Fruit fly (Drosophila melanogaster) whole organism, embryonic: ENCODE measurements around the gene mil.

Experiments
- ATbp ChIP-seq: fragments of 200-800 bp; sonication (Bioruptor generic); optimal IDR thresholded peaks from 2 replicates; lab custom pipeline; 2017; ENCODE audit warnings: missing biosample characterization, mild to moderate bottlenecking, missing genetic modification characterization, missing genetic modification reagents
- Blimp-1 ChIP-seq: fragments of 200-800 bp; sonication (Bioruptor generic); optimal IDR thresholded peaks from 3 replicates; lab custom pipeline; 2018; ENCODE audit warnings: missing biosample characterization, missing genetic modification characterization, mild to moderate bottlenecking, moderate library complexity, missing genetic modification reagents
- CG10543 ChIP-seq: fragments of 200-800 bp; sonication (Bioruptor generic); optimal IDR thresholded peaks from 3 replicates; lab custom pipeline; 2017; ENCODE audit warnings: missing biosample characterization, mild to moderate bottlenecking, missing genetic modification characterization, moderate library complexity
- CG10565 ChIP-seq: fragments of 200-800 bp; sonication (Bioruptor generic); optimal IDR thresholded peaks from 3 replicates; lab custom pipeline; 2016; ENCODE audit warnings: missing biosample characterization, mild to moderate bottlenecking, missing genetic modification characterization
- CG12219 ChIP-seq: fragments of 200-800 bp; sonication (Bioruptor generic); optimal IDR thresholded peaks from 3 replicates; lab custom pipeline; 2018; ENCODE audit warnings: missing biosample characterization, mild to moderate bottlenecking, missing genetic modification characterization
- CG12391 ChIP-seq: fragments of 200-800 bp; sonication (Bioruptor generic); optimal IDR thresholded peaks from 3 replicates; lab custom pipeline; 2018; ENCODE audit warnings: missing biosample characterization, mild to moderate bottlenecking, missing genetic modification characterization, moderate library complexity
- CG12744 ChIP-seq: fragments of 200-800 bp; sonication (Bioruptor generic); optimal IDR thresholded peaks from 2 replicates; lab custom pipeline; 2016; ENCODE audit warnings: missing biosample characterization, missing genetic modification characterization
- CG15601 ChIP-seq: fragments of 200-800 bp; sonication (Bioruptor generic); optimal IDR thresholded peaks from 3 replicates; lab custom pipeline; 2019; ENCODE audit warnings: missing biosample characterization, mild to moderate bottlenecking, missing genetic modification characterization, moderate library complexity
- CG1603 ChIP-seq: fragments of 200-800 bp; sonication (Bioruptor generic); optimal IDR thresholded peaks from 2 replicates; lab custom pipeline; 2019; ENCODE audit warnings: missing biosample characterization, mild to moderate bottlenecking, missing genetic modification characterization, moderate library complexity
- CG1792 ChIP-seq: fragments of 200-800 bp; sonication (Bioruptor generic); optimal IDR thresholded peaks from 2 replicates; lab custom pipeline; 2016; ENCODE audit warnings: missing biosample characterization, missing genetic modification characterization
- CG30431 ChIP-seq: fragments of 200-800 bp; sonication (Bioruptor generic); optimal IDR thresholded peaks from 2 replicates; lab custom pipeline; 2017; ENCODE audit warnings: missing biosample characterization, missing genetic modification characterization
- CG31388 ChIP-seq: fragments of 200-800 bp; sonication (Bioruptor generic); optimal IDR thresholded peaks from 2 replicates; lab custom pipeline; 2016; ENCODE audit warnings: missing biosample characterization, missing genetic modification characterization
- CG31441 ChIP-seq: fragments of 200-800 bp; sonication (Bioruptor generic); IDR thresholded peaks from 2 replicates; pipeline ENCODE4 v1.3.6; 2022; ENCODE audit warnings: missing biosample characterization, missing genetic modification characterization
- CG32772 ChIP-seq: fragments of 200-800 bp; sonication (Bioruptor generic); IDR thresholded peaks from 2 replicates; pipeline ENCODE4 v1.3.6; 2022; ENCODE audit warnings: missing biosample characterization, missing genetic modification characterization
- CG3281 ChIP-seq: fragments of 200-800 bp; sonication (Bioruptor generic); optimal IDR thresholded peaks from 3 replicates; lab custom pipeline; 2017; ENCODE audit warnings: missing biosample characterization, mild to moderate bottlenecking, missing genetic modification characterization
- CG33213 ChIP-seq: fragments of 200-800 bp; sonication (Bioruptor generic); optimal IDR thresholded peaks from 3 replicates; lab custom pipeline; 2016; ENCODE audit warnings: missing biosample characterization, missing genetic modification characterization
- CG4730 ChIP-seq: fragments of 200-800 bp; sonication (Bioruptor generic); IDR thresholded peaks from 2 replicates; pipeline ENCODE4 v1.3.6; 2022; ENCODE audit warnings: missing biosample characterization, missing genetic modification characterization
- CG6175 ChIP-seq: fragments of 200-800 bp; sonication (Bioruptor generic); IDR thresholded peaks from 3 replicates; pipeline ENCODE4 v1.3.6; 2022; ENCODE audit warnings: missing biosample characterization, missing genetic modification characterization
- CG6854 ChIP-seq: fragments of 200-800 bp; sonication (Bioruptor generic); optimal IDR thresholded peaks from 3 replicates; lab custom pipeline; 2017; ENCODE audit warnings: missing biosample characterization, mild to moderate bottlenecking, missing genetic modification characterization
- CG8388 ChIP-seq: fragments of 200-800 bp; sonication (Bioruptor generic); optimal IDR thresholded peaks from 2 replicates; lab custom pipeline; 2019; ENCODE audit warnings: missing biosample characterization, mild to moderate bottlenecking, missing genetic modification characterization, moderate library complexity
- CG9932 ChIP-seq: fragments of 200-800 bp; sonication (Bioruptor generic); IDR thresholded peaks from 2 replicates; pipeline ENCODE4 v1.3.6; 2022; ENCODE audit warnings: missing biosample characterization, missing genetic modification characterization
- Doc2 ChIP-seq: fragments of 200-800 bp; sonication (Bioruptor generic); IDR thresholded peaks from 2 replicates; pipeline ENCODE4 v1.3.6; 2022; ENCODE audit warnings: missing biosample characterization, missing genetic modification characterization
- Gug ChIP-seq: fragments of 200-800 bp; sonication (Bioruptor generic); IDR thresholded peaks from 4 replicates; pipeline ENCODE4 v1.3.6; 2022; ENCODE audit warnings: missing biosample characterization, missing genetic modification characterization
- HLH3B ChIP-seq: fragments of 200-800 bp; sonication (Bioruptor generic); IDR thresholded peaks from 2 replicates; pipeline ENCODE4 v1.3.6; 2022; ENCODE audit warnings: missing biosample characterization, missing genetic modification characterization
- HmgZ ChIP-seq: fragments of 200-800 bp; sonication (Bioruptor generic); optimal IDR thresholded peaks from 2 replicates; lab custom pipeline; 2018; ENCODE audit warnings: missing biosample characterization, mild to moderate bottlenecking, missing genetic modification characterization
- Hr51 ChIP-seq, 2 experiments: fragments of 200-800 bp; sonication (Bioruptor generic); optimal IDR thresholded peaks; 2 replicates in 1 of 2; 3 replicates in 1 of 2; lab custom pipeline; 2016 to 2018; ENCODE audit warnings: missing biosample characterization in 2 of 2, missing genetic modification characterization in 2 of 2, mild to moderate bottlenecking in 1 of 2, moderate library complexity in 1 of 2
- ap ChIP-seq: fragments of 200-800 bp; sonication (Bioruptor generic); IDR thresholded peaks from 2 replicates; pipeline ENCODE4 v1.3.6; 2022; ENCODE audit warnings: missing biosample characterization, missing genetic modification characterization
- ato ChIP-seq: fragments of 200-800 bp; sonication (Bioruptor generic); IDR thresholded peaks from 2 replicates; pipeline ENCODE4 v1.3.6; 2022; ENCODE audit warnings: missing biosample characterization, missing genetic modification characterization; ENCODE audit not compliant: partially characterized antibody
- bcd ChIP-seq: fragments of 200-800 bp; sonication (Bioruptor generic); optimal IDR thresholded peaks from 2 replicates; lab custom pipeline; 2017; ENCODE audit warnings: missing biosample characterization, mild to moderate bottlenecking, missing genetic modification characterization
- br ChIP-seq: fragments of >200 bp; optimal IDR thresholded peaks from 2 replicates; lab custom pipeline; 2017
- crol ChIP-seq: fragments of 200-800 bp; sonication (Bioruptor generic); IDR thresholded peaks from 2 replicates; pipeline ENCODE4 v1.3.6; 2022; ENCODE audit warnings: missing biosample characterization, missing genetic modification characterization
- en ChIP-seq: fragments of 200-800 bp; sonication (Bioruptor generic); optimal IDR thresholded peaks from 2 replicates; lab custom pipeline; 2016; ENCODE audit warnings: missing biosample characterization, missing genetic modification characterization
- esg ChIP-seq: fragments of 200-800 bp; sonication (Bioruptor generic); conservative IDR thresholded peaks from 2 replicates; pipeline ENCODE4 v1.3.6; 2022; ENCODE audit warnings: missing biosample characterization, missing genetic modification characterization
- gem ChIP-seq: fragments of 200-800 bp; sonication (Bioruptor generic); optimal IDR thresholded peaks from 2 replicates; lab custom pipeline; 2019; ENCODE audit warnings: missing biosample characterization, mild to moderate bottlenecking, missing genetic modification characterization, moderate library complexity
- gfzf ChIP-seq: fragments of 200-800 bp; sonication (Bioruptor generic); optimal IDR thresholded peaks from 2 replicates; lab custom pipeline; 2016; ENCODE audit warnings: missing biosample characterization, mild to moderate bottlenecking, missing genetic modification characterization, moderate library complexity
- grau ChIP-seq: fragments of 200-800 bp; optimal IDR thresholded peaks from 3 replicates; lab custom pipeline; 2019; ENCODE audit warnings: missing biosample characterization, mild to moderate bottlenecking, missing genetic modification characterization, moderate library complexity
- grn ChIP-seq: fragments of 200-800 bp; sonication (Bioruptor generic); optimal IDR thresholded peaks from 3 replicates; lab custom pipeline; 2017; ENCODE audit warnings: missing biosample characterization, missing genetic modification characterization
- gsb ChIP-seq: fragments of 200-800 bp; sonication (Bioruptor generic); IDR thresholded peaks from 2 replicates; pipeline ENCODE4 v1.3.6; 2022; ENCODE audit warnings: missing biosample characterization, missing genetic modification characterization
- hbn ChIP-seq: fragments of 200-800 bp; sonication (Bioruptor generic); IDR thresholded peaks from 2 replicates; pipeline ENCODE4 v1.3.6; 2022; ENCODE audit warnings: missing biosample characterization, missing genetic modification characterization; ENCODE audit not compliant: partially characterized antibody
- insv ChIP-seq, 2 experiments: fragments of 200-800 bp; sonication (Bioruptor generic); optimal IDR thresholded peaks; 3 replicates each; lab custom pipeline; 2016 to 2018; ENCODE audit warnings: missing biosample characterization in 2 of 2, missing genetic modification characterization in 2 of 2
- nom ChIP-seq: fragments of 200-800 bp; sonication (Bioruptor generic); optimal IDR thresholded peaks from 2 replicates; lab custom pipeline; 2017; ENCODE audit warnings: missing biosample characterization, missing genetic modification characterization, mild to moderate bottlenecking, moderate library complexity, missing genetic modification reagents
- oc ChIP-seq: fragments of 200-800 bp; sonication (Bioruptor generic); optimal IDR thresholded peaks from 2 replicates; lab custom pipeline; 2018; ENCODE audit warnings: missing biosample characterization, mild to moderate bottlenecking, missing genetic modification characterization, moderate library complexity
- pros ChIP-seq: fragments of 200-800 bp; sonication (Bioruptor generic); optimal IDR thresholded peaks from 3 replicates; lab custom pipeline; 2019; ENCODE audit warnings: missing biosample characterization, mild to moderate bottlenecking, missing genetic modification characterization, moderate library complexity
- ro ChIP-seq: fragments of 200-800 bp; sonication (Bioruptor generic); IDR thresholded peaks from 2 replicates; pipeline ENCODE4 v1.3.6; 2022; ENCODE audit warnings: missing biosample characterization, missing genetic modification characterization
- schlank ChIP-seq: fragments of 200-800 bp; sonication (Bioruptor generic); optimal IDR thresholded peaks from 2 replicates; lab custom pipeline; 2018; ENCODE audit warnings: missing biosample characterization, mild to moderate bottlenecking, missing genetic modification characterization
- sim ChIP-seq: fragments of 200-800 bp; sonication (Bioruptor generic); IDR thresholded peaks from 2 replicates; pipeline ENCODE4 v1.3.6; 2022; ENCODE audit warnings: missing biosample characterization, missing genetic modification characterization
- sob ChIP-seq: fragments of 200-800 bp; sonication (Bioruptor generic); IDR thresholded peaks from 2 replicates; pipeline ENCODE4 v1.3.6; 2022; ENCODE audit warnings: missing biosample characterization, missing genetic modification characterization
- stwl ChIP-seq: fragments of 200-800 bp; sonication (Bioruptor generic); optimal IDR thresholded peaks from 3 replicates; lab custom pipeline; 2018; ENCODE audit warnings: missing biosample characterization, mild to moderate bottlenecking, missing genetic modification characterization, moderate library complexity
- sug ChIP-seq: fragments of 200-800 bp; optimal IDR thresholded peaks from 2 replicates; lab custom pipeline; 2019; ENCODE audit warnings: missing biosample characterization, mild to moderate bottlenecking, missing genetic modification characterization, moderate library complexity
- unpg ChIP-seq: fragments of 200-800 bp; sonication (Bioruptor generic); optimal IDR thresholded peaks from 3 replicates; lab custom pipeline; 2018; ENCODE audit warnings: missing biosample characterization, mild to moderate bottlenecking, missing genetic modification characterization, moderate library complexity

Gene mil

DNA sequence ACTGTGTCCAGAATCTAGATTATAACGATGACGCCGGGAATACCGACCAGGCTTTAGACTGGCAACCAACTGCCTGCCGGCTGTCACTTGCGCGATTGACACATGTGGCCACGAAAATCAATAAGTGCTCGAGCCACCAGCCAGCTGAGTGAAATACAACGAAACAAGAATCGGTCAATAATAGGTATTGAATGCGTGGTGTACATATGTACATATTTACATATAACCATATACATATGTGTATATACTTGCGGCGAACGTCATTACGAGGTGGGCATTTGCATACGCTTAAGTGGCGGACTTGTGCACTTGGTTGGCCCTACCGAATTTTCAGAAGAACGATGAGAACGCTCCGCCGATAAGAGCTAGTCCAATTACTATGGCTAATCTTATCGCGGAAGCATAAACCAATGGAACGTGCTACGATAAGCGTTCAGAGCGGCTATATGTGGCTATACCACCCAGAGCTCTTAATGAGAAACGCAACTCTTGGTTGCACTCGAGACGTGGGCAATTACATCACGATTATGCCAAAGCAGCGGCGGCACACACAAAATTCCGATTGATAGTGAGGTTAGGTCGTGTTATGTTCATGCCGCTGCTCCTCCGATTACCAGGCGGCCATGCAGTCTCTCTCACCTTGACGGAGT is 34.4 kb downstream of the mil start (continued):
- TF ChIP-seq CG12391 (tag; lab: Kevin White, UChicago) = no peak
- TF ChIP-seq CG1603 (tag; lab: Kevin White, UChicago) = no peak
- TF ChIP-seq sob (GFP tag; lab: Robert Waterston, UW) = no peak
- TF ChIP-seq ATbp (GFP tag; lab: Kevin White, UChicago) = peak; percentile 71
- no peak for TF ChIP-seq Gug (GFP tag; lab: Robert Waterston, UW)
- no peak for TF ChIP-seq gsb (GFP tag; lab: Robert Waterston, UW)
- no peak for TF ChIP-seq esg (GFP tag; lab: Robert Waterston, UW)
- TF ChIP-seq HmgZ = no peak
- TF ChIP-seq CG31388 (GFP tag; lab: Kevin White, UChicago) = no peak
- no peak for TF ChIP-seq CG9932 (GFP tag; lab: Robert Waterston, UW)
- TF ChIP-seq CG3281 (GFP tag; lab: Kevin White, UChicago) = no peak
- TF ChIP-seq grn (GFP tag; lab: Kevin White, UChicago) = no peak
- TF ChIP-seq stwl (tag; lab: Kevin White, UChicago) = no peak
- TF ChIP-seq CG15601 = peak; percentile 77
- no peak for TF ChIP-seq hbn (GFP tag; lab: Robert Waterston, UW)
- TF ChIP-seq ro (GFP tag; lab: Robert Waterston, UW) = no peak
- peak; percentile 13 for TF ChIP-seq pros
- no peak for TF ChIP-seq Hr51 (GFP tag; optimal IDR thresholded peaks at IDR 0.05; lab: Kevin White, UChicago)
- no peak for TF ChIP-seq ap (GFP tag; lab: Robert Waterston, UW)
- TF ChIP-seq CG12744 (GFP tag; lab: Kevin White, UChicago) = no peak
- TF ChIP-seq gfzf (GFP tag; lab: Kevin White, UChicago) = no peak
- TF ChIP-seq CG31441 (GFP tag; lab: Robert Waterston, UW) = 0 out of 2 replicates have a peak, but pooled peaks have one; percentile 12
- TF ChIP-seq CG10543 (GFP tag; lab: Kevin White, UChicago) = peak; percentile 51
- no peak for TF ChIP-seq schlank (tag; lab: Kevin White, UChicago)
- no peak for TF ChIP-seq oc (tag; lab: Kevin White, UChicago)
- TF ChIP-seq Blimp-1 (GFP tag; lab: Kevin White, UChicago) = no peak
- TF ChIP-seq gem (tag; lab: Kevin White, UChicago) = peak; percentile 16
- no peak for TF ChIP-seq CG32772
- TF ChIP-seq CG33213 = no peak
- TF ChIP-seq crol (GFP tag; lab: Robert Waterston, UW) = no peak
- TF ChIP-seq grau = no peak
- TF ChIP-seq CG4730 (GFP tag; lab: Robert Waterston, UW) = no peak
- TF ChIP-seq br (lab: Kevin White, UChicago) = no peak
- no peak for TF ChIP-seq CG8388 (GFP tag; lab: Kevin White, UChicago)
- peak; percentile 91 for TF ChIP-seq sug (tag; lab: Kevin White, UChicago)
- TF ChIP-seq CG30431 (GFP tag; lab: Kevin White, UChicago) = no peak
- no peak for TF ChIP-seq ato
- no peak for TF ChIP-seq CG6854 (GFP tag; lab: Kevin White, UChicago)
- TF ChIP-seq CG12219 (GFP tag; lab: Kevin White, UChicago) = peak; percentile 1
- peak; percentile 8 for TF ChIP-seq unpg (GFP tag; lab: Kevin White, UChicago)
- no peak for TF ChIP-seq insv (GFP tag; optimal IDR thresholded peaks at IDR 0.05; lab: Kevin White, UChicago)
- no peak for TF ChIP-seq CG6175 (GFP tag; lab: Robert Waterston, UW)
- no peak for TF ChIP-seq CG10565 (GFP tag; lab: Kevin White, UChicago)
- TF ChIP-seq sim = no peak
- no peak for TF ChIP-seq Doc2 (GFP tag; lab: Robert Waterston, UW)
- no peak for TF ChIP-seq bcd
- TF ChIP-seq nom = no peak
- no peak for TF ChIP-seq CG1792 (GFP tag; lab: Kevin White, UChicago)
- 0 out of 2 replicates have a peak, but pooled peaks have one; percentile 11 for TF ChIP-seq HLH3B
- TF ChIP-seq en (GFP tag; lab: Kevin White, UChicago) = no peak
